Worm (Caenorhabditis elegans): ENCODE data around the gene C25A8.2.

The C25A8.2 gene

ce11 chrIV:7051515-7051914 is 41.9 kb downstream of the C25A8.2 start:
- TF ChIP-seq ama-1 (optimal IDR thresholded peaks at IDR 0.05) = peak; percentile 86
- TF ChIP-seq fkh-10 (GFP tag; optimal IDR thresholded peaks at IDR 0.05) = peak; percentile 12
- TF ChIP-seq ceh-9 (tag; optimal IDR thresholded peaks at IDR 0.05) = no peak

ce11 chrIV:7052135-7052534 is 42.5 kb downstream of the C25A8.2 start:
- TF ChIP-seq ama-1 (optimal IDR thresholded peaks at IDR 0.05) (peak; percentile 76), nhr-25 (tag; optimal IDR thresholded peaks at IDR 0.05) (no peak), unc-39 (tag; optimal IDR thresholded peaks at IDR 0.05) (no peak), zag-1 (tag; optimal IDR thresholded peaks at IDR 0.05) (no peak), lsy-12 (tag; optimal IDR thresholded peaks at IDR 0.05) (no peak)

ce11 chrIV:7057677-7058076 is 48.0 kb downstream of the C25A8.2 start, which contains the start of gene srx-50:
Gene srx-50 (plus strand): TSS chrIV:7057977.
- no peak for TF ChIP-seq eor-1 (tag; optimal IDR thresholded peaks at IDR 0.05)
- peak; percentile 18 for TF ChIP-seq fkh-10 (GFP tag; optimal IDR thresholded peaks at IDR 0.05)

Data from whole organism, L3 larva.